Worm (Caenorhabditis elegans): ENCODE measurements around the gene K11H12.5.

The K11H12.5 gene

ce11 chrIV:670455-670854 is 5.9 kb upstream of the K11H12.5 start, which contains the start of gene K11H12.11:
TSS of gene K11H12.11 (minus strand) at chrIV:670555.
- no peak for TF ChIP-seq nhr-11 (tag; optimal IDR thresholded peaks at IDR 0.05)
- TF ChIP-seq hlh-13 (GFP tag; optimal IDR thresholded peaks at IDR 0.05): no peak
- no peak for TF ChIP-seq unc-86 (tag; optimal IDR thresholded peaks at IDR 0.05)
- no peak for TF ChIP-seq sox-2 (GFP tag; IDR thresholded peaks at IDR 0.05)
- TF ChIP-seq lim-6 (tag; optimal IDR thresholded peaks at IDR 0.05): no peak
- no peak for TF ChIP-seq ceh-31 (tag; optimal IDR thresholded peaks at IDR 0.05)
- TF ChIP-seq odd-2 (tag; optimal IDR thresholded peaks at IDR 0.05): no peak
- no peak for TF ChIP-seq ceh-45 (GFP tag; IDR thresholded peaks at IDR 0.05)
- no peak for TF ChIP-seq zip-5 (tag; optimal IDR thresholded peaks at IDR 0.05)
- no peak for TF ChIP-seq ama-1 (optimal IDR thresholded peaks at IDR 0.05)
- no peak for TF ChIP-seq pag-3 (tag; optimal IDR thresholded peaks at IDR 0.05; ENCODE audit: borderline replicate concordance)
- TF ChIP-seq K02D7.2 (tag; optimal IDR thresholded peaks at IDR 0.05): no peak
- TF ChIP-seq C38D4.7 (GFP tag; optimal IDR thresholded peaks at IDR 0.05): no peak
- TF ChIP-seq unc-3 (GFP tag; conservative IDR thresholded peaks at IDR 0.05): no peak
- no peak for TF ChIP-seq unc-3 (tag; optimal IDR thresholded peaks at IDR 0.05)
- no peak for TF ChIP-seq dmd-4 (tag; optimal IDR thresholded peaks at IDR 0.05; ENCODE audit: borderline replicate concordance)
- no peak for TF ChIP-seq F13H6.1 (tag; optimal IDR thresholded peaks at IDR 0.05)

- TF ChIP-seq pros-1 (tag; optimal IDR thresholded peaks at IDR 0.05) (no peak), fkh-6 (tag; optimal IDR thresholded peaks at IDR 0.05) (no peak), npax-4 (tag; optimal IDR thresholded peaks at IDR 0.05) (no peak), C08G9.2 (tag; optimal IDR thresholded peaks at IDR 0.05) (no peak), unc-42 (tag; optimal IDR thresholded peaks at IDR 0.05) (no peak), K02D7.2 (tag; optimal IDR thresholded peaks at IDR 0.05) (no peak), ceh-24 (tag; optimal IDR thresholded peaks at IDR 0.05) (no peak), fax-1 (tag; optimal IDR thresholded peaks at IDR 0.05) (no peak), dve-1 (tag; optimal IDR thresholded peaks at IDR 0.05) (no peak), Y22D7AL.16 (tag; optimal IDR thresholded peaks at IDR 0.05) (no peak), ceh-45 (GFP tag; IDR thresholded peaks at IDR 0.05) (no peak), nhr-11 (tag; optimal IDR thresholded peaks at IDR 0.05) (no peak), nfya-1 (tag; optimal IDR thresholded peaks at IDR 0.05) (no peak), eyg-1 (tag; optimal IDR thresholded peaks at IDR 0.05) (no peak)
Measured at ce11 chrIV:673313-673712, 3.1 kb upstream of the K11H12.5 start, which contains the start of gene K11H12.3. TSS of gene K11H12.3 (minus strand) at chrIV:673480.

- TF ChIP-seq ref-2 (tag; optimal IDR thresholded peaks at IDR 0.05): no peak
- TF ChIP-seq hlh-6 (tag; optimal IDR thresholded peaks at IDR 0.05): no peak
Measured at ce11 chrIV:675471-676159, 765 bp upstream of the K11H12.5 start, which contains the start of the genes K11H12.4 and K11H12.10. TSS of gene K11H12.4 (minus strand) at chrIV:675883. TSS of gene K11H12.10 (plus strand) at chrIV:676075.

ce11 chrIV:682726-683340 is 6.5 kb downstream of the K11H12.5 start:
- TF ChIP-seq dve-1 (tag; optimal IDR thresholded peaks at IDR 0.05) (peak; percentile 62), fax-1 (tag; optimal IDR thresholded peaks at IDR 0.05) (peak; percentile 63), pax-1 (tag; optimal IDR thresholded peaks at IDR 0.05) (no peak), ceh-48 (tag; optimal IDR thresholded peaks at IDR 0.05) (peak; percentile 9), hlh-6 (tag; optimal IDR thresholded peaks at IDR 0.05) (peak; percentile 82), unc-3 (GFP tag; conservative IDR thresholded peaks at IDR 0.05) (peak; percentile 81), unc-3 (tag; optimal IDR thresholded peaks at IDR 0.05) (peak; percentile 23), pqm-1 (tag; optimal IDR thresholded peaks at IDR 0.05) (peak; percentile 55), fkh-6 (tag; optimal IDR thresholded peaks at IDR 0.05) (peak; percentile 56), che-1 (tag; optimal IDR thresholded peaks at IDR 0.05) (peak; percentile 72), madf-2 (tag; optimal IDR thresholded peaks at IDR 0.05) (peak; percentile 69), pat-9 (tag; optimal IDR thresholded peaks at IDR 0.05) (peak; percentile 68), Y22D7AL.16 (tag; optimal IDR thresholded peaks at IDR 0.05) (peak; percentile 72), ceh-22 (tag; optimal IDR thresholded peaks at IDR 0.05) (no peak), ceh-6 (GFP tag; optimal IDR thresholded peaks at IDR 0.05) (peak; percentile 81), elt-4 (tag; optimal IDR thresholded peaks at IDR 0.05) (peak; percentile 25), unc-55 (GFP tag; optimal IDR thresholded peaks at IDR 0.05) (no peak), ceh-31 (tag; optimal IDR thresholded peaks at IDR 0.05) (peak; percentile 48), ceh-18 (tag; optimal IDR thresholded peaks at IDR 0.05) (peak; percentile 75), lin-11 (tag; optimal IDR thresholded peaks at IDR 0.05) (peak; percentile 66), tbx-2 (tag; optimal IDR thresholded peaks at IDR 0.05) (peak; percentile 66), K02D7.2 (tag; optimal IDR thresholded peaks at IDR 0.05) (peak; percentile 33), gmeb-2 (tag; optimal IDR thresholded peaks at IDR 0.05) (peak; percentile 77), unc-86 (tag; optimal IDR thresholded peaks at IDR 0.05) (peak; percentile 67), ceh-9 (tag; optimal IDR thresholded peaks at IDR 0.05) (no peak), C38D4.7 (GFP tag; optimal IDR thresholded peaks at IDR 0.05) (peak; percentile 71)

Measured in whole organism, late embryonic.